Worm (Caenorhabditis elegans) whole organism, L3 larva: Measurements from ENCODE around the gene znf-207.

Experiments used
- elt-1 ChIP-seq: fragments of 150-350 bp; optimal IDR thresholded peaks from 2 replicates; lab custom pipeline; 2014; ENCODE audit warnings: missing biosample characterization, missing genetic modification characterization
- fkh-2 ChIP-seq: fragments of 150-350 bp; optimal IDR thresholded peaks from 2 replicates; lab custom pipeline; 2014; ENCODE audit warnings: missing biosample characterization, missing genetic modification reagents, missing genetic modification characterization

- TF ChIP-seq elt-1 (no peak), fkh-2 (tag; lab: Kevin White, UChicago) (no peak)
Observed at ce11 chrIV:11329269-11329668, 18.5 kb downstream of the znf-207 start, which contains the start of gene leo-1.
